Fruit fly (Drosophila melanogaster) whole organism, adult: ENCODE results near the gene Ilp8.

Experiments used
- Hr96 ChIP-seq: fragments of 200-800 bp; sonication (Bioruptor generic); optimal IDR thresholded peaks from 2 replicates; lab custom pipeline; 2016; ENCODE audit warnings: missing biosample characterization, missing genetic modification characterization
- cic ChIP-seq: fragments of 200-800 bp; sonication (Bioruptor generic); optimal IDR thresholded peaks from 2 replicates; lab custom pipeline; 2017; ENCODE audit warnings: missing biosample characterization, mild to moderate bottlenecking, missing genetic modification characterization, moderate library complexity
- cnc ChIP-seq, 2 experiments: fragments of >200 bp; optimal IDR thresholded peaks; 2 replicates each; lab custom pipeline; 2017

DNA sequence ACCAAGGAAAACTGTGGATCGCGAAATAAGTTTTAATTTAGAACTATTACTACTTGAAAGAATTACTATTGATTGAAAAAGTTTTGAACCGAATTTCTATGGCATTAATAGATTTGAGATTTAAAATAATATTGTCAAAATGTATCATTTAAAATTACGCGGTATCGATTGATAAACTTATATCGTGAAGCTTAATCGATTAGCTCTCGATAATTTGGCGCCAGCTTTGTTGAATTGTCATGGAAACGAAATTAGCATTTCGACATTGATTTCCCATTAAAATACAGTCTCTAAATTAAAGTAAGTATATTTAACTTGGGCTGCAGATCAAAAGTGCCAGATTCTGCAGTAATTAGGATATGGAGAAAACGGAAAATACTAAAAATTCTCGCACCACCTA, 4.6 kb downstream of the Ilp8 start, which contains the start of gene CG7730:
- TF ChIP-seq Hr96 (GFP tag; lab: Kevin White, UChicago) (no peak), cic (no peak), cnc (optimal IDR thresholded peaks at IDR 0.05; lab: Kevin White, UChicago) (no peak)
